Fruit fly (Drosophila melanogaster) whole organism, adult: Measurements from ENCODE around the gene CG1910.

ENCODE experiments used
- CG12768 ChIP-seq: fragments of 200-800 bp; sonication (Bioruptor generic); optimal IDR thresholded peaks from 2 replicates; lab custom pipeline; 2017; ENCODE audit warnings: missing biosample characterization, missing genetic modification characterization, mild to moderate bottlenecking, moderate library complexity, missing genetic modification reagents
- CG14711 ChIP-seq: fragments of 200-800 bp; sonication (Bioruptor generic); optimal IDR thresholded peaks from 2 replicates; lab custom pipeline; 2018; ENCODE audit warnings: missing biosample characterization, mild to moderate bottlenecking, missing genetic modification characterization, moderate library complexity
- CG5204 ChIP-seq: fragments of 200-800 bp; sonication (Bioruptor generic); optimal IDR thresholded peaks from 2 replicates; lab custom pipeline; 2016; ENCODE audit warnings: missing biosample characterization, missing genetic modification characterization
- CG7045 ChIP-seq: fragments of 200-800 bp; sonication (Bioruptor generic); optimal IDR thresholded peaks from 2 replicates; lab custom pipeline; 2017; ENCODE audit warnings: missing biosample characterization, mild to moderate bottlenecking, missing genetic modification characterization
- CG7101 ChIP-seq: fragments of 200-800 bp; sonication (Bioruptor generic); optimal IDR thresholded peaks from 2 replicates; lab custom pipeline; 2018; ENCODE audit warnings: missing biosample characterization, mild to moderate bottlenecking, missing genetic modification characterization, moderate library complexity
- Clk ChIP-seq: fragments of 200-800 bp; sonication (Bioruptor generic); optimal IDR thresholded peaks from 2 replicates; lab custom pipeline; 2017; ENCODE audit warnings: missing biosample characterization, missing genetic modification characterization
- Crg-1 ChIP-seq: fragments of 200-800 bp; sonication (Bioruptor generic); optimal IDR thresholded peaks from 2 replicates; lab custom pipeline; 2016; ENCODE audit warnings: missing biosample characterization, missing genetic modification characterization
- Mnt ChIP-seq: fragments of 200-800 bp; sonication (Bioruptor generic); optimal IDR thresholded peaks from 2 replicates; lab custom pipeline; 2016; ENCODE audit warnings: missing biosample characterization, mild to moderate bottlenecking, missing genetic modification characterization
- cic ChIP-seq: fragments of 200-800 bp; sonication (Bioruptor generic); optimal IDR thresholded peaks from 2 replicates; lab custom pipeline; 2017; ENCODE audit warnings: missing biosample characterization, mild to moderate bottlenecking, missing genetic modification characterization, moderate library complexity
- kay ChIP-seq: fragments of 200-800 bp; sonication (Bioruptor generic); peaks from one replicate; lab custom pipeline; 2016; ENCODE audit warnings: missing biosample characterization, missing genetic modification characterization, borderline replicate concordance
- pad ChIP-seq: fragments of 200-800 bp; sonication (Bioruptor generic); optimal IDR thresholded peaks from 3 replicates; lab custom pipeline; 2017; ENCODE audit warnings: missing biosample characterization, missing genetic modification characterization, mild to moderate bottlenecking, moderate library complexity, missing genetic modification reagents
- tj ChIP-seq: fragments of 200-800 bp; sonication (Bioruptor generic); optimal IDR thresholded peaks from 3 replicates; lab custom pipeline; 2017; ENCODE audit warnings: missing biosample characterization, mild to moderate bottlenecking, missing genetic modification characterization, moderate library complexity
- toe ChIP-seq: fragments of 200-800 bp; sonication (Bioruptor generic); optimal IDR thresholded peaks from 2 replicates; lab custom pipeline; 2016; ENCODE audit warnings: missing biosample characterization, missing genetic modification characterization

- TF ChIP-seq Clk (no peak), CG12768 (GFP tag; lab: Kevin White, UChicago) (no peak), tj (GFP tag; lab: Kevin White, UChicago) (no peak), kay (GFP tag; lab: Kevin White, UChicago) (no peak), CG7101 (tag; lab: Kevin White, UChicago) (no peak), cic (no peak), CG7045 (GFP tag; lab: Kevin White, UChicago) (no peak), Crg-1 (GFP tag; lab: Kevin White, UChicago) (no peak), CG14711 (tag; lab: Kevin White, UChicago) (no peak), toe (GFP tag; lab: Kevin White, UChicago) (no peak), Mnt (GFP tag; lab: Kevin White, UChicago) (no peak), CG5204 (GFP tag; lab: Kevin White, UChicago) (no peak), pad (GFP tag; lab: Kevin White, UChicago) (no peak)
Observed at dm6 chr3R:31709142-31709541, 38.3 kb upstream of the CG1910 start.
